Fruit fly (Drosophila melanogaster): ENCODE data around the gene Mrp4.

Mrp4 gene

DNA sequence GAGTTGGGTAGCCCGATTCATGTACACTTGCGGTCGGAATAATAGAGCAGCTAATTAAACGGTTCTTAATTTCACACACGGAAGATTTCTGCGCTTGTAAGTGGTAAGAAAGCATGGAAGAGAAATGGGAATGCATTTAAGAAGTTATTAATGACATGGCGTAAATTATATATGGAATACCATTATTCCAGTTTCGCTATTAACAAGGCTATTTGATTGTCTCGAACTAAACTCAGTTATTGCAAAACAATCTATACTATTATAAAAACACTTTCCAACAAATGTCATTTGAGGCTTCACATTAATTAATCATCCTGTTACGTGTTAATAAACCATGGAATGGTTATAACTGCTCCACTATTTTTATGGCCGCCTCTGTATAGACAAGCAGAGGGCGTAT, 47.2 kb downstream of the Mrp4 start:
- TF ChIP-seq CG8478 (optimal IDR thresholded peaks at IDR 0.05), result no peak
- TF ChIP-seq CTCF (optimal IDR thresholded peaks at IDR 0.05), result no peak

DNA sequence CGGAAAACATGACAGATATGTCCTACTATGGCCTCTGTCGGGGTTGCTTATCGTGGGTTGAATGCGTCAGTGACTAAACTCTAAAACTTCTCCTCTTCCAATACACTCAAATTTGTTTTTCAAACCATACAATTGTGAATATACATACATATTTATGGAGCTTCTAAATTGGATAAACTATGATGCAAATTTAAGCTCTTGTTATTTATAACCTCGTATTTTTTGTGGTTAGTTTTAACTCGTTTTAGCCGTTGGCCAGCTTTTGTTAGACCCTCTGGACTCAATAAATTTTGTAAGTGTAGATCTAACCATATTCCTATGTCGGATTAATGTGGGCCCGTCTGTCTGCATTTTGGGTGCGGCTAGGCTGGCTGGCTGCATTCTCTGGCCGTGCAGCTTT, 48.3 kb downstream of the Mrp4 start:
- TF ChIP-seq CTCF (optimal IDR thresholded peaks at IDR 0.05) (no peak), CG8478 (optimal IDR thresholded peaks at IDR 0.05) (no peak)

DNA sequence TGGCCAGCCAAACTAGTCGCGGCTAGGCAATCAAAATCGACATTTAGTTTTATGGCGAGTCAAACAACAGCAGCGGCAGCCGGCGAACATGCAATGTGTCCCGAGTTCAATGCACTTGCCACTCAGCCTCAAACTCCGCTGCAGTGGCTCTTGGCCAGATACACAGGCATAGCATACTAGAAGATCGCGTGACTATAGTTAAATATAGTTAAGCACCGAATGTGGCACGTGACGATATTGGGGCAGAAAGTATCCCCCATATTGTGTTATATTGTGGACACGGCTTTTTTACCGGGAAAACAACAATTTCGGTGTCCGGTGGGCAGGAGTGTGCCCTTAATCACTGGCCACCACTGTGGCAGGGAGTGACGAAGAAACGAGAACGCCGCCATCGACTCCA, 48.8 kb downstream of the Mrp4 start:
- TF ChIP-seq CTCF (optimal IDR thresholded peaks at IDR 0.05) (no peak), CG8478 (optimal IDR thresholded peaks at IDR 0.05) (no peak)

DNA sequence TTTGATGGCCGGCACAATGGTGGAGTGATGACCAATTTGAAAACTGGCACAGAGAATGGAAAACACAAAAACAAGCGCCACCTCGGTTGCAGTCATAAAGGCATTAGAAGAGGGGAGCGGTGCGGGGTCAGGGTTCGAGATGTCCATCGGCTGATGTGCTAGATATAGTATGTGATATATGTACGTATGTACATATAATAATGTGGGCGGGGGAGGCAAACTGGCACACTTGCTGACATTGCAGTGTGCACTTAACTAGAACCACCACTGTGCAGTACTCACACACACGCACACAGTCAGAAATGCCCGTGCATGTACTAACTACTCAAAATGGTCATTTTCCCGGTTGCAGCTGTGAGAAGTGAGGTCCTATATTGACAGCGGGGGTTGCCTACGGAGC, 49.8 kb downstream of the Mrp4 start:
- TF ChIP-seq CTCF (optimal IDR thresholded peaks at IDR 0.05) (no peak), CG8478 (optimal IDR thresholded peaks at IDR 0.05) (no peak)

DNA sequence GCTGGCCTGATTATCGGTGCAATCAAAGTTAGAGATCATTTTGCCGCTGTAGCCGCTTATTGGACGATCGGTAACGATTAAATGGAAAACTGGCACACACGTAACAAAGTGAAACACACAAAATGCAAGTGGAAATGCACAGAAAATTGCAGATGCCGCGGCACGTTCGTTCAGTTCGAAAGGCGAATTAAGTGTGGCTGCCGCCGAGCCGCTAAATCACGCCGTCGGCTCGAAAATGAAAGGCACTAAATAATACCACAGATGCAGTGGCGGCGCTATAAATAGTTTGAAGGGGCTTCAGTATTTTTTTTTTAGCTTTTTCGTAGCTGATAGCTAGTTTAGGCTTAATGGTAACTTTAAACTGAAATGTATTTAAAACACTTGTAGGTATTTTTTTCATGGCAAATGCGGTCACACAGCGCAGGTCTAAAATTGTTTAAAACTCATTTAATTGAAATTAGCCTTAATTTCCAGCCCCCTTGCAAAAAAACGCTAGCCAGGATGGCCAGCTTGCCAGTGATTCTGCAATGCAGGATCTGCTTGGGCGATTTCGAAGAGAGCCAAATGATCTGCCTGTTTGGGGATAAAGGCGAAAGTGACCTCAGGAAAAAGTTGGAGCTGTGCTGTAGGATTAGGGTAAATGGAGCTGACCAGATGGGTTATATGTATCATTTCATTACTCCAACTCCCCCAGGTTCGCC, 50.8 kb downstream of the Mrp4 start, which contains the start of the genes Jupiter and CG14710:
Gene Jupiter (minus strand): TSS at position 198 of the 701 bp plus-strand sequence.
Gene CG14710 (plus strand): TSS at position 382 of the 701 bp plus-strand sequence.
- TF ChIP-seq CTCF (optimal IDR thresholded peaks at IDR 0.05), result peak; percentile 31 to 38
- TF ChIP-seq CG8478 (optimal IDR thresholded peaks at IDR 0.05), result no peak

DNA sequence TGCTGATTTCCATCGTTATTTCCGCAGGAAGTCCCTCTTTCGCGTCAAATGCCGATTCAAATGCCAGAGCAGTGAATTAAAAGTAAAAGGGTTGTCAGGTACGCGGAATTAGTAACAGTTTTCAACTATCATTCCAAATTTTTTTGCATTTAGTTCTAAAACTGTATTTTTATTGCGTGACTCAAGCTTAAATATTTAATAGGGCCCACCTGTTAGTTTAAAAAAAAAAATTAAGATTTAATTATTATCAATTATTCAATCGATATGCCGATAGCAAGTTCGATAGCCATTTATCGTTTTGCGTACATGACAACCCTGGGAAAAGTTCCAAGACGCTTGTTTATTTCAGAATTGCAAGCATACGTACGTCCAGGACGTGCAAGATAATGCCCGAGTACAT, 54.0 kb downstream of the Mrp4 start, which contains the start of gene CG14711:
Gene CG14711 (plus strand): TSS at position 315 of the 400 bp plus-strand sequence.
- TF ChIP-seq CG8478 (optimal IDR thresholded peaks at IDR 0.05) (no peak), CTCF (optimal IDR thresholded peaks at IDR 0.05) (no peak)
